Worm (Caenorhabditis elegans) whole organism, L1 larva: ENCODE measurements around the gene tag-329.
A peak's percentile ranks its signal among the peaks of the same experiment; 100 is the strongest.

Source experiments
- efl-1 ChIP-seq, 4 experiments: fragments of 150-350 bp; optimal IDR thresholded peaks in 3 of 4; peaks in 1 of 4; 1 replicate in 1 of 4; 2 replicates in 3 of 4; lab custom pipeline; 2014; ENCODE audit warnings: missing biosample characterization in 2 of 4, missing genetic modification characterization in 2 of 4, missing genetic modification reagents in 2 of 4
- lin-35 ChIP-seq, 2 experiments: fragments of 150-350 bp; optimal IDR thresholded peaks; 2 replicates each; lab custom pipeline; 2014; ENCODE audit warnings: missing biosample characterization in 2 of 2, missing genetic modification characterization in 2 of 2, missing genetic modification reagents in 2 of 2
- nhr-11 ChIP-seq: fragments of 150-350 bp; optimal IDR thresholded peaks from 2 replicates; lab custom pipeline; 2014; ENCODE audit warnings: missing biosample characterization, missing genetic modification characterization
- sup-37 ChIP-seq: fragments of 200-800 bp; sonication (Bioruptor generic); optimal IDR thresholded peaks from 2 replicates; lab custom pipeline; 2018; ENCODE audit warnings: mild to moderate bottlenecking, missing genetic modification characterization, missing compliant biosample characterization
- unc-130 ChIP-seq: fragments of 150-350 bp; optimal IDR thresholded peaks from 2 replicates; lab custom pipeline; 2017; ENCODE audit warnings: missing biosample characterization, missing genetic modification characterization, inconsistent platforms

DNA sequence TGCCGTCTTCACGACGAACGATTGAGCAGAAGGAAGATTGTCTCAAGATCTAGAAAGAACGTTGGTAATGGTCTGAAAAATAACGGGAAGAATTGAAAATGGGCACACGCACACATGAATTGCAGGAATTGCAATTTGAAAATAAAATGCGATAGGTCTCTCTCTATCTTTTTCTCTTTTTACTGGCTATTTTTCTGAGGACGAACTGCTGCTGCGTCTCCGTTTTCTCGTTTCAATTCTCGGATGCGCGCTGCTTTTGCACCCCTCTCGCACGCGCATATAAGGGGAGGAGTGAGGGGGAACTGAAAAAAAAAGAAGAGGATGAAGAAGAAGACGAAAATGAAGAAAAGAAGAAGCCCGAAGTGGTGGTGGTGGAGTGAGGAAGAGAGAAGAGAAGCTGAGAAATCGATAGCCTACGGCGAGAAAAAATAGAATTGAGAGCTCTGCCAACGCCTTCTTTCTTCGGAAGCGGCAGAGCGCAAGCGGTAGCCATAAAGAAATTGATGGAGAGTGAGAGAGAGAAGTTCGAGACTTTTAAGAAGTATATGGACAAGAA is 27.0 kb downstream of the tag-329 start, which contains the start of gene rgef-1:
- peak in 1 of 2 experiments; percentile 51 for TF ChIP-seq lin-35 (GFP tag; optimal IDR thresholded peaks at IDR 0.05; lab: Kevin White, UChicago)
- no peak for TF ChIP-seq nhr-11
- no peak for TF ChIP-seq sup-37
- TF ChIP-seq unc-130 (tag; lab: Kevin White, UChicago), result no peak
- peak; percentile 30 to 34 for TF ChIP-seq efl-1 (optimal IDR thresholded peaks at IDR 0.05; lab: Kevin White, UChicago)
- TF ChIP-seq efl-1 (GFP tag; optimal IDR thresholded peaks at IDR 0.05 in 1 of 2; lab: Kevin White, UChicago), result peak in 1 of 2 experiments; percentile 3
